Worm (Caenorhabditis elegans): Measurements from ENCODE around the gene srd-41.

The srd-41 gene

ce11 chrX:12358957-12359356 lies 32.4 kb downstream of the srd-41 start, which contains the start of gene nspc-14:
Gene nspc-14 (minus strand): TSS chrX:12359057.
- TF ChIP-seq nhr-28 (tag; optimal IDR thresholded peaks at IDR 0.05) (no peak), daf-12 (tag; optimal IDR thresholded peaks at IDR 0.05) (no peak), nhr-43 (tag; optimal IDR thresholded peaks at IDR 0.05; ENCODE audit: poor library complexity, severe bottlenecking) (no peak), sea-2 (GFP tag; optimal IDR thresholded peaks at IDR 0.05) (no peak), ZK546.5 (tag; optimal IDR thresholded peaks at IDR 0.05) (no peak), mdl-1 (tag; optimal IDR thresholded peaks at IDR 0.05) (no peak)

ce11 chrX:12360444-12360843 lies 33.9 kb downstream of the srd-41 start, which contains the start of the genes nspc-15 and F19H6.6:
Gene nspc-15 (plus strand): TSS chrX:12360744.
Gene F19H6.6 (plus strand): TSS chrX:12360827.
- TF ChIP-seq nhr-67 (tag; optimal IDR thresholded peaks at IDR 0.05) (no peak), ama-1 (optimal IDR thresholded peaks at IDR 0.05) (no peak), elt-3 (tag; optimal IDR thresholded peaks at IDR 0.05) (no peak), lsy-12 (tag; optimal IDR thresholded peaks at IDR 0.05) (no peak), pqm-1 (tag; optimal IDR thresholded peaks at IDR 0.05) (no peak), fkh-10 (GFP tag; optimal IDR thresholded peaks at IDR 0.05) (no peak), lin-15B (tag; optimal IDR thresholded peaks at IDR 0.05) (no peak), ceh-28 (tag; optimal IDR thresholded peaks at IDR 0.05) (no peak), unc-62 (GFP tag; optimal IDR thresholded peaks at IDR 0.05) (no peak), nhr-25 (tag; optimal IDR thresholded peaks at IDR 0.05) (no peak), nhr-77 (tag; optimal IDR thresholded peaks at IDR 0.05) (no peak), nfya-1 (tag; optimal IDR thresholded peaks at IDR 0.05; ENCODE audit: insufficient read depth) (no peak), ceh-9 (tag; optimal IDR thresholded peaks at IDR 0.05) (no peak)

ce11 chrX:12362951-12363486 lies 36.5 kb downstream of the srd-41 start:
- TF ChIP-seq fkh-2 (tag; optimal IDR thresholded peaks at IDR 0.05) (peak; percentile 56), unc-62 (GFP tag; optimal IDR thresholded peaks at IDR 0.05) (peak; percentile 89), egl-5 (tag; optimal IDR thresholded peaks at IDR 0.05) (peak; percentile 98), lin-39 (tag; optimal IDR thresholded peaks at IDR 0.05) (peak; percentile 82), unc-39 (tag; optimal IDR thresholded peaks at IDR 0.05) (no peak), nhr-28 (tag; optimal IDR thresholded peaks at IDR 0.05) (peak; percentile 96), elt-1 (tag; optimal IDR thresholded peaks at IDR 0.05) (peak; percentile 75), nhr-23 (tag; optimal IDR thresholded peaks at IDR 0.05) (peak; percentile 99), lin-15B (tag; optimal IDR thresholded peaks at IDR 0.05) (peak; percentile 12), ceh-82 (tag; optimal IDR thresholded peaks at IDR 0.05) (peak; percentile 96), pqm-1 (tag; optimal IDR thresholded peaks at IDR 0.05) (peak; percentile 93), mml-1 (tag; optimal IDR thresholded peaks at IDR 0.05) (no peak), ZK546.5 (tag; optimal IDR thresholded peaks at IDR 0.05) (peak; percentile 72), ceh-16 (tag; optimal IDR thresholded peaks at IDR 0.05) (peak; percentile 66), skn-1 (tag; optimal IDR thresholded peaks at IDR 0.05) (peak; percentile 99), elt-2 (tag; optimal IDR thresholded peaks at IDR 0.05) (peak; percentile 84), nhr-25 (tag; optimal IDR thresholded peaks at IDR 0.05) (peak; percentile 87), fos-1 (tag; optimal IDR thresholded peaks at IDR 0.05) (peak; percentile 91), snpc-4 (tag; optimal IDR thresholded peaks at IDR 0.05) (peak; percentile 94), pha-4 (tag; optimal IDR thresholded peaks at IDR 0.05) (peak; percentile 99), aly-2 (tag; optimal IDR thresholded peaks at IDR 0.05) (peak; percentile 98), nhr-77 (tag; optimal IDR thresholded peaks at IDR 0.05) (peak; percentile 98), daf-12 (tag; optimal IDR thresholded peaks at IDR 0.05) (peak; percentile 93), nhr-237 (tag; optimal IDR thresholded peaks at IDR 0.05) (peak; percentile 43), ama-1 (optimal IDR thresholded peaks at IDR 0.05) (no peak), eor-1 (tag; optimal IDR thresholded peaks at IDR 0.05) (peak in 1 of 2 experiments; percentile 80), nhr-43 (tag; optimal IDR thresholded peaks at IDR 0.05; ENCODE audit: poor library complexity, severe bottlenecking) (peak; percentile 99), R02D3.7 (tag; optimal IDR thresholded peaks at IDR 0.05) (peak; percentile 91), egl-27 (tag; optimal IDR thresholded peaks at IDR 0.05) (peak; percentile 87), mdl-1 (tag; optimal IDR thresholded peaks at IDR 0.05) (peak; percentile 86), nhr-67 (tag; optimal IDR thresholded peaks at IDR 0.05) (peak; percentile 58), tbx-2 (tag; optimal IDR thresholded peaks at IDR 0.05) (peak; percentile 98), nhr-11 (tag; optimal IDR thresholded peaks at IDR 0.05) (peak; percentile 98), zag-1 (tag; optimal IDR thresholded peaks at IDR 0.05) (peak; percentile 88), ztf-11 (tag; optimal IDR thresholded peaks at IDR 0.05) (peak; percentile 53), ztf-4 (tag; optimal IDR thresholded peaks at IDR 0.05) (peak; percentile 93), sea-2 (GFP tag; optimal IDR thresholded peaks at IDR 0.05) (peak; percentile 11), ceh-9 (tag; optimal IDR thresholded peaks at IDR 0.05) (no peak), jun-1 (tag; optimal IDR thresholded peaks at IDR 0.05) (peak; percentile 100), nhr-76 (tag; optimal IDR thresholded peaks at IDR 0.05) (peak; percentile 86), fkh-10 (GFP tag; optimal IDR thresholded peaks at IDR 0.05) (peak; percentile 99), ceh-28 (tag; optimal IDR thresholded peaks at IDR 0.05) (peak; percentile 100), lsy-12 (tag; optimal IDR thresholded peaks at IDR 0.05) (peak; percentile 95), hmg-11 (tag; optimal IDR thresholded peaks at IDR 0.05) (peak; percentile 77), elt-3 (tag; optimal IDR thresholded peaks at IDR 0.05) (peak; percentile 72 to 98 (median 87))

Data from whole organism, L3 larva.